Worm (Caenorhabditis elegans): Measurements from ENCODE around the gene K12H6.9.

- TF ChIP-seq elt-3 (tag; optimal IDR thresholded peaks at IDR 0.05) (no peak), ztf-11 (tag; optimal IDR thresholded peaks at IDR 0.05) (no peak), lsy-2 (tag; optimal IDR thresholded peaks at IDR 0.05) (no peak), lin-13 (tag; optimal IDR thresholded peaks at IDR 0.05) (no peak), sptf-1 (tag; optimal IDR thresholded peaks at IDR 0.05) (no peak), nhr-76 (tag; optimal IDR thresholded peaks at IDR 0.05) (no peak)
Observed at ce11 chrII:2826073-2826472, 1.9 kb downstream of the K12H6.9 start, which contains the start of gene K12H6.5.

Data from whole organism, mixed stage, embryonic.